Worm (Caenorhabditis elegans): ENCODE results near the gene sru-2.

ce11 chrIV:9459224-9459781 is 26.8 kb upstream of the sru-2 start, which contains the start of gene copb-2:
- TF ChIP-seq flt-1 (GFP tag; IDR thresholded peaks at IDR 0.05) (no peak), cog-1 (tag; optimal IDR thresholded peaks at IDR 0.05) (no peak), med-1 (GFP tag; optimal IDR thresholded peaks at IDR 0.05; ENCODE audit: insufficient read depth) (no peak), tab-1 (GFP tag; IDR thresholded peaks at IDR 0.05) (no peak), ztf-29 (GFP tag; IDR thresholded peaks at IDR 0.05) (no peak)
